Worm (Caenorhabditis elegans): ENCODE results near the gene F07C4.11.

DNA sequence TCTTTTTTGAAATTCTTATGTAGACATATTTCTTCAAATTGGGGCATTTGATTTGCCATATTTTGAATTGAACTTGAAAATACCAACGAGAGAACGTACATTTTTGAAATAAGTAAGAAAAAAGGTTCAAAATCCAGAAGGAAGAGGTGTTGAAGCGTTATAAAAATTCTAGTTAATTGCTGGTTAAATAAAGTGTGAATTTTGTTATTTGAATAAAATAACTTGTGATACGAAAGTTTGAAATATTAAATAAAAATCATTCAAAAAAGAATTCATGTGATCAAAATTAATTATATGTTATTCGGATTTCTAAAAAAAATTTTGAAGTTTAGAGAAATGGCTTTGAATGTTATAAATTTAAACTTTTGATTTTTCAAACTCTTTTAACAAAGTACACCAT is 43.2 kb downstream of the F07C4.11 start, which contains the start of gene C50E3.9:
- no peak for TF ChIP-seq dao-5 (tag; optimal IDR thresholded peaks at IDR 0.05)
- no peak for TF ChIP-seq him-1 (tag; optimal IDR thresholded peaks at IDR 0.05)

Data from whole organism, L4/young adult.